Worm (Caenorhabditis elegans) whole organism, mixed stage, embryonic: ENCODE data around the gene Y53F4B.43.

Experiments used
- M03D4.4 ChIP-seq: sonication (generic microtip); optimal IDR thresholded peaks from 2 replicates; lab custom pipeline; 2017; ENCODE audit warnings: mild to moderate bottlenecking, missing genetic modification characterization, missing compliant biosample characterization
- bed-3 ChIP-seq: fragments of 200-800 bp; sonication (Bioruptor generic); optimal IDR thresholded peaks from 3 replicates; lab custom pipeline; 2018; ENCODE audit warnings: mild to moderate bottlenecking, missing genetic modification characterization, moderate library complexity, missing compliant biosample characterization
- blmp-1 ChIP-seq: fragments of 150-350 bp; optimal IDR thresholded peaks from 2 replicates; lab custom pipeline; 2014; ENCODE audit warnings: missing biosample characterization, missing genetic modification characterization
- ceh-39 ChIP-seq: fragments of 150-350 bp; optimal IDR thresholded peaks from 2 replicates; lab custom pipeline; 2014; ENCODE audit warnings: missing biosample characterization, missing genetic modification characterization
- ceh-43 ChIP-seq: fragments of 200-800 bp; sonication (Bioruptor generic); optimal IDR thresholded peaks from 2 replicates; lab custom pipeline; 2018; ENCODE audit warnings: mild to moderate bottlenecking, missing genetic modification characterization, moderate library complexity, missing compliant biosample characterization
- ceh-83 ChIP-seq: fragments of 200-800 bp; sonication (Bioruptor generic); optimal IDR thresholded peaks from 2 replicates; lab custom pipeline; 2018; ENCODE audit warnings: mild to moderate bottlenecking, missing genetic modification characterization, missing compliant biosample characterization
- ces-1 ChIP-seq: fragments of 150-350 bp; optimal IDR thresholded peaks from 2 replicates; lab custom pipeline; 2014; ENCODE audit warnings: missing biosample characterization, missing genetic modification reagents, missing genetic modification characterization
- drap-1 ChIP-seq: fragments of 200-800 bp; sonication (Bioruptor generic); optimal IDR thresholded peaks from 3 replicates; lab custom pipeline; 2018; ENCODE audit warnings: mild to moderate bottlenecking, missing genetic modification characterization, missing compliant biosample characterization
- elt-1 ChIP-seq: sonication (generic microtip); optimal IDR thresholded peaks from 2 replicates; lab custom pipeline; 2017; ENCODE audit warnings: missing genetic modification characterization, mild to moderate bottlenecking, missing compliant biosample characterization, antibody characterized with exemption, moderate library complexity, borderline replicate concordance; ENCODE audit not compliant: insufficient read depth
- elt-3 ChIP-seq: fragments of 150-350 bp; optimal IDR thresholded peaks from 2 replicates; lab custom pipeline; 2014; ENCODE audit warnings: missing biosample characterization, missing genetic modification characterization
- flh-1 ChIP-seq: fragments of 200-800 bp; sonication (Bioruptor generic); optimal IDR thresholded peaks from 2 replicates; lab custom pipeline; 2018; ENCODE audit warnings: mild to moderate bottlenecking, missing genetic modification characterization, moderate library complexity, missing compliant biosample characterization
- ham-2 ChIP-seq: fragments of 200-800 bp; sonication (Bioruptor generic); optimal IDR thresholded peaks from 2 replicates; lab custom pipeline; 2018; ENCODE audit warnings: mild to moderate bottlenecking, missing genetic modification characterization, missing compliant biosample characterization
- lin-13 ChIP-seq: fragments of 150-350 bp; optimal IDR thresholded peaks from 2 replicates; lab custom pipeline; 2014; ENCODE audit warnings: missing biosample characterization, missing genetic modification characterization
- lin-32 ChIP-seq: fragments of 200-800 bp; sonication (Bioruptor generic); optimal IDR thresholded peaks from 2 replicates; lab custom pipeline; 2018; ENCODE audit warnings: mild to moderate bottlenecking, missing genetic modification characterization, missing compliant biosample characterization
- lsy-2 ChIP-seq: fragments of 150-350 bp; optimal IDR thresholded peaks from 2 replicates; lab custom pipeline; 2014; ENCODE audit warnings: missing biosample characterization, missing genetic modification characterization
- mab-5 ChIP-seq: fragments of 150-350 bp; optimal IDR thresholded peaks from 2 replicates; lab custom pipeline; 2014; ENCODE audit warnings: missing biosample characterization, missing genetic modification characterization
- mep-1 ChIP-seq: fragments of 150-350 bp; optimal IDR thresholded peaks from 2 replicates; lab custom pipeline; 2017; ENCODE audit warnings: missing biosample characterization, missing genetic modification reagents, missing genetic modification characterization, inconsistent platforms
- mls-2 ChIP-seq: sonication (generic microtip); optimal IDR thresholded peaks from 2 replicates; lab custom pipeline; 2016; ENCODE audit warnings: mild to moderate bottlenecking, missing genetic modification characterization, moderate library complexity, missing compliant biosample characterization
- nhr-12 ChIP-seq: fragments of 150-350 bp; optimal IDR thresholded peaks from 2 replicates; lab custom pipeline; 2014; ENCODE audit warnings: missing biosample characterization, missing genetic modification characterization
- nhr-2 ChIP-seq: fragments of 150-350 bp; optimal IDR thresholded peaks from 2 replicates; lab custom pipeline; 2014; ENCODE audit warnings: missing biosample characterization, missing genetic modification characterization
- nhr-237 ChIP-seq: fragments of 150-350 bp; optimal IDR thresholded peaks from 2 replicates; lab custom pipeline; 2014; ENCODE audit warnings: missing biosample characterization, missing genetic modification characterization
- nhr-76 ChIP-seq: sonication (generic microtip); optimal IDR thresholded peaks from 2 replicates; lab custom pipeline; 2017; ENCODE audit warnings: missing biosample characterization, missing genetic modification characterization
- pha-4 ChIP-seq: fragments of 150-350 bp; optimal IDR thresholded peaks from 2 replicates; lab custom pipeline; 2018; ENCODE audit warnings: missing biosample characterization, missing genetic modification reagents, missing genetic modification characterization
- sem-2 ChIP-seq: fragments of 200-800 bp; sonication (Bioruptor generic); optimal IDR thresholded peaks from 2 replicates; lab custom pipeline; 2018; ENCODE audit warnings: mild to moderate bottlenecking, missing genetic modification characterization, missing compliant biosample characterization
- snpc-4 ChIP-seq: fragments of 150-350 bp; optimal IDR thresholded peaks from 2 replicates; lab custom pipeline; 2014; ENCODE audit warnings: missing biosample characterization, missing genetic modification characterization
- tbx-8 ChIP-seq: fragments of 200-800 bp; sonication (Bioruptor generic); optimal IDR thresholded peaks from 2 replicates; lab custom pipeline; 2018; ENCODE audit warnings: mild to moderate bottlenecking, missing genetic modification characterization, moderate library complexity, missing compliant biosample characterization
- unc-120 ChIP-seq: sonication (generic microtip); optimal IDR thresholded peaks from 2 replicates; lab custom pipeline; 2017; ENCODE audit warnings: missing genetic modification characterization, missing compliant biosample characterization; ENCODE audit not compliant: poor library complexity, severe bottlenecking
- unc-39 ChIP-seq: fragments of 150-350 bp; optimal IDR thresholded peaks from 2 replicates; lab custom pipeline; 2014; ENCODE audit warnings: missing biosample characterization, missing genetic modification characterization
- zip-8 ChIP-seq: fragments of 150-350 bp; optimal IDR thresholded peaks from 2 replicates; lab custom pipeline; 2014; ENCODE audit warnings: missing biosample characterization, missing genetic modification characterization
- ztf-11 ChIP-seq: fragments of 150-350 bp; optimal IDR thresholded peaks from 2 replicates; lab custom pipeline; 2014; ENCODE audit warnings: missing biosample characterization, missing genetic modification characterization

Gene Y53F4B.43

ce11 chrII:14964008-14964407 is 24.3 kb upstream of the Y53F4B.43 start, which contains the start of gene elo-9:
TSS of gene elo-9 (minus strand) at chrII:14964108.
- TF ChIP-seq lsy-2: no peak
- TF ChIP-seq ceh-43: no peak
- no peak for TF ChIP-seq snpc-4 (tag; lab: Kevin White, UChicago)
- no peak for TF ChIP-seq elt-1 (tag; lab: Kevin White, UChicago)
- TF ChIP-seq lin-13 (tag; lab: Kevin White, UChicago): no peak
- TF ChIP-seq nhr-2 (tag; lab: Kevin White, UChicago): no peak
- TF ChIP-seq M03D4.4 (tag; lab: Kevin White, UChicago): no peak
- no peak for TF ChIP-seq ceh-39 (tag; lab: Kevin White, UChicago)
- TF ChIP-seq unc-120 (tag; lab: Kevin White, UChicago): no peak
- no peak for TF ChIP-seq drap-1 (GFP tag; lab: Kevin White, UChicago)
- no peak for TF ChIP-seq bed-3 (GFP tag; lab: Kevin White, UChicago)
- TF ChIP-seq ham-2 (GFP tag; lab: Kevin White, UChicago): no peak
- TF ChIP-seq ceh-83 (GFP tag; lab: Kevin White, UChicago): no peak
- TF ChIP-seq mab-5 (tag; lab: Kevin White, UChicago): no peak
- no peak for TF ChIP-seq ztf-11 (tag; lab: Kevin White, UChicago)
- no peak for TF ChIP-seq nhr-237 (tag; lab: Kevin White, UChicago)
- TF ChIP-seq nhr-76 (tag; lab: Kevin White, UChicago): no peak
- TF ChIP-seq tbx-8 (GFP tag; lab: Kevin White, UChicago): no peak

ce11 chrII:14964877-14965276 is 23.4 kb upstream of the Y53F4B.43 start:
- TF ChIP-seq lin-32 (no peak), drap-1 (GFP tag; lab: Kevin White, UChicago) (no peak), mls-2 (tag; lab: Kevin White, UChicago) (no peak), nhr-237 (tag; lab: Kevin White, UChicago) (no peak), blmp-1 (tag; lab: Kevin White, UChicago) (no peak), pha-4 (tag; lab: Kevin White, UChicago) (no peak), ceh-39 (tag; lab: Kevin White, UChicago) (no peak), elt-1 (tag; lab: Kevin White, UChicago) (no peak)
- TF ChIP-seq, all 35 proteins: peak for 0

- no peak for TF ChIP-seq sem-2
- no peak for TF ChIP-seq lsy-2
- TF ChIP-seq, all 35 proteins: peak for 0
Measured at ce11 chrII:14966420-14966819, 21.9 kb upstream of the Y53F4B.43 start.

DNA sequence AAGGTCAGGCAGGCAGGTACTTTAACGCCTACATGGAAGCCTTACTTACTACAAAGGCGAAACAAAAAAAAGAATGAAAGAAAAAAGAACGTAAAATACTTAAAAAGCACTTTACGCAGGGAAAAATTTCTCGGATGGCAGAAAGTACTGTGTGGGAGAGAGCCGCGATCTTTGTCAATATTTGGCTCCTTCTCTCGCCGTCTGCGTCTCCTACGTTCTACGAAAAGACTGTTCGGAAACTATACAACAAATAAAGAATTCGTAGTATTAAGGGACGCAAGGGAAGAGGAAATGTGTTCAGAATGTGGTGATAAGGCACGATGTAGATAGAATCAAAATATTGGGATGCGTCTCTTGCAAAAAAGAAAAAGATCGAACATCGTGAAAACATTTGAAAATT is 21.2 kb upstream of the Y53F4B.43 start:
- TF ChIP-seq nhr-237 (tag; lab: Kevin White, UChicago): no peak
- no peak for TF ChIP-seq unc-39 (tag; lab: Kevin White, UChicago)
- TF ChIP-seq pha-4 (tag; lab: Kevin White, UChicago): peak; percentile 84
- TF ChIP-seq ces-1 (GFP tag; lab: Kevin White, UChicago): no peak

- TF ChIP-seq elt-1 (tag; lab: Kevin White, UChicago) (no peak), ceh-43 (no peak), nhr-76 (tag; lab: Kevin White, UChicago) (no peak), drap-1 (GFP tag; lab: Kevin White, UChicago) (no peak), ceh-39 (tag; lab: Kevin White, UChicago) (no peak), sem-2 (no peak), unc-120 (tag; lab: Kevin White, UChicago) (no peak), nhr-12 (tag; lab: Kevin White, UChicago) (no peak), nhr-2 (tag; lab: Kevin White, UChicago) (no peak), bed-3 (GFP tag; lab: Kevin White, UChicago) (no peak), elt-3 (no peak), blmp-1 (tag; lab: Kevin White, UChicago) (no peak)
Measured at ce11 chrII:14968275-14968674, 20.0 kb upstream of the Y53F4B.43 start.

ce11 chrII:14969320-14969950 is 18.8 kb upstream of the Y53F4B.43 start, which contains the start of the genes pole-4, nsun-5 and metl-2:
TSS of gene pole-4 (minus strand) at chrII:14969354.
TSS of gene nsun-5 (plus strand) at chrII:14969617.
TSS of gene metl-2 (plus strand) at chrII:14969900.
- TF ChIP-seq nhr-2 (tag; lab: Kevin White, UChicago) (no peak), elt-1 (tag; lab: Kevin White, UChicago) (no peak), lin-13 (tag; lab: Kevin White, UChicago) (no peak), tbx-8 (GFP tag; lab: Kevin White, UChicago) (no peak), lsy-2 (peak; percentile 70), ceh-83 (GFP tag; lab: Kevin White, UChicago) (no peak), mep-1 (tag; lab: Kevin White, UChicago) (peak; percentile 14), ces-1 (GFP tag; lab: Kevin White, UChicago) (peak; percentile 75), flh-1 (GFP tag; lab: Kevin White, UChicago) (no peak), ceh-39 (tag; lab: Kevin White, UChicago) (no peak), pha-4 (tag; lab: Kevin White, UChicago) (no peak), zip-8 (tag; lab: Kevin White, UChicago) (no peak)
